Worm (Caenorhabditis elegans): ENCODE measurements around the gene T02D1.8.

The T02D1.8 gene

DNA sequence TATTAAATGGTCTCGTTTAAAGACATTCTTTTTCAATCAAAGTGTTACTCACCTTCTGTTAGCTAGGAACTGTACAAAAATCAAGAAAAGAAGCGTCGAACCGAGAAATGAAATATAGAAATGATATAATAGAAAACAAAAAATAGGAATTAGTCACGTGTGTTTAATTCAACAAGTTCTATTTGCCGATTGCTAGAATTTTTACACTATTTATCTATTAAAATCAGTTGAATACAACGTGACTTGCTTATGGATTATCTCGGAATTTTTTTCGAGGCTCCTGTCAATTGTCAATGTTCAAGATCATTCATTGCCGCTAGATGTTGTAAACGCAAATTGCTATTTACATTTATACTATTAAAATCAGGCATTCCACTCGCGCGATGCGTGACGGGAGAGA, 20.0 kb downstream of the T02D1.8 start, which contains the start of gene zipt-17:
Gene zipt-17, minus strand, starts transcription at position 101 of the 400 bp plus-strand sequence.
- TF ChIP-seq unc-130 (tag; optimal IDR thresholded peaks at IDR 0.05) = no peak
- TF ChIP-seq hpl-2 (GFP tag; optimal IDR thresholded peaks at IDR 0.05) = no peak
- no peak for TF ChIP-seq ets-5 (GFP tag; IDR thresholded peaks at IDR 0.05)
- no peak for TF ChIP-seq aha-1 (tag; optimal IDR thresholded peaks at IDR 0.05)
- TF ChIP-seq nhr-47 (tag; optimal IDR thresholded peaks at IDR 0.05) = no peak
- no peak for TF ChIP-seq ceh-63 (GFP tag; optimal IDR thresholded peaks at IDR 0.05)
- no peak for TF ChIP-seq mab-9 (GFP tag; IDR thresholded peaks at IDR 0.05)
- no peak for TF ChIP-seq nhr-11 (tag; optimal IDR thresholded peaks at IDR 0.05)
- TF ChIP-seq efl-3 (GFP tag; optimal IDR thresholded peaks at IDR 0.05) = no peak

ce11 chrIV:17361143-17361542, 26.1 kb downstream of the T02D1.8 start, which contains the start of gene clec-202:
Gene clec-202, plus strand, starts transcription at chrIV:17361443.
- TF ChIP-seq nhr-237 (tag; optimal IDR thresholded peaks at IDR 0.05) (no peak), ceh-8 (GFP tag; optimal IDR thresholded peaks at IDR 0.05) (no peak), elt-3 (tag; optimal IDR thresholded peaks at IDR 0.05) (no peak)

DNA sequence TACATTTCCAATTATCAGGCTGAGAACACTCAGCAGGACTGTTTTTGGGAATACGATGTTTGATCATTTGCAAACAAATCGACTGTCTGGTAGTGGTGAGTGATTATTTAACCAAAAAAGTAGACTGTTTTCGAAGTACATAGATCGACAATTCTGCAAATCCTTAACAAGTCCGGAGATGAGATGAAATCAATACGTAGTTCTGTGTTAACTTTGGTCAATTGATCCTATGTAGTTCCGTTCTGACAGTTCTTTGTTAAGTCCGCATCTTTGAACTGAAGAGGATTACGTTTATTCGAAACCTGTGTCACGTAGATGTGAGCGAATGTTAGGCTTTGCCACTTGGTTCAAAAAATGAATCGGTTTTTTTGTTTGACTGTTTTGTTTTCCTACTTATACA, 35.7 kb downstream of the T02D1.8 start, which contains the start of gene clec-199:
Gene clec-199, plus strand, starts transcription at position 301 of the 400 bp plus-strand sequence.
- no peak for TF ChIP-seq hlh-4 (tag; optimal IDR thresholded peaks at IDR 0.05)
- TF ChIP-seq hpl-2 (GFP tag; optimal IDR thresholded peaks at IDR 0.05) = no peak
- no peak for TF ChIP-seq ceh-82 (tag; optimal IDR thresholded peaks at IDR 0.05)
- no peak for TF ChIP-seq mef-2 (tag; optimal IDR thresholded peaks at IDR 0.05)
- TF ChIP-seq snu-23 (GFP tag; optimal IDR thresholded peaks at IDR 0.05) = no peak
- no peak for TF ChIP-seq aha-1 (tag; optimal IDR thresholded peaks at IDR 0.05)
- no peak for TF ChIP-seq efl-1 (optimal IDR thresholded peaks at IDR 0.05)
- no peak for TF ChIP-seq efl-1 (GFP tag; optimal IDR thresholded peaks at IDR 0.05 in 1 of 2)
- TF ChIP-seq dpl-1 (GFP tag; optimal IDR thresholded peaks at IDR 0.05) = no peak
- TF ChIP-seq jun-1 (tag; optimal IDR thresholded peaks at IDR 0.05) = no peak
- TF ChIP-seq efl-3 (GFP tag; optimal IDR thresholded peaks at IDR 0.05) = no peak
- TF ChIP-seq lsy-2 (tag; optimal IDR thresholded peaks at IDR 0.05) = no peak
- no peak for TF ChIP-seq ceh-90 (tag; optimal IDR thresholded peaks at IDR 0.05)
- TF ChIP-seq lir-3 (tag; optimal IDR thresholded peaks at IDR 0.05; ENCODE audit: poor library complexity) = no peak
- TF ChIP-seq nhr-71 (tag; optimal IDR thresholded peaks at IDR 0.05) = no peak
- no peak for TF ChIP-seq alr-1 (tag; optimal IDR thresholded peaks at IDR 0.05; ENCODE audit: borderline replicate concordance)
- no peak for TF ChIP-seq nhr-19 (GFP tag; conservative IDR thresholded peaks at IDR 0.05)
- TF ChIP-seq pag-3 (tag; optimal IDR thresholded peaks at IDR 0.05; ENCODE audit: borderline replicate concordance, insufficient read depth) = no peak

DNA sequence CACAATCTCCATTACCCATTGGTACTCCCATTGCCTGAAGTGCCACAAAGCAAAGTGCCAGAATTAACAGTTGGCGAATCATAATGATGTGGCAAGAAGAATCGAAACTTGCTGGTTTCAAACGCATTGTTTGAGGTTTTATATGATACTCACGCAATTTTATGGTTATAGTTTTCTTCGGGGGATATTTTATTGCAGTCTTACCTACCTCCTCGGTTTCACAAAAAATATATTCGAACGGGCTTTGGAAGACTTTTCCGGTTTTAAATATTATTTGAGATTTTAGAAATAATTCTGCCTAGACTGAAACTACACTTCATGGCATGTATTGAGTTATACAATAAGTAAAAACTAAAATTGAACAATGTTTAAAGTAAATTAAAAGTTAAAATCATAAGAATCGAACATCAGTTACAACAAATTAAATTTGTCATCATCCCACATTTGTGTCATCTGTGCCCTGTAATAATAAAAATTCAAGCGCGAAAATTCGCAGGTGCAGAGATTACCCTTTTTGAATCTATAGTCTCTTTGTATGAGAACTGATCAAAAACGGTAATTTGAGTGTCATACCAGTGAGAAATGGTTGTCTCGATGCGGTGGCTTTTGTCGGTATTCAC, 40.6 kb downstream of the T02D1.8 start, which contains the start of the genes clec-197 and clec-198:
Gene clec-197, minus strand, starts transcription at position 101 of the 620 bp plus-strand sequence.
Gene clec-198, plus strand, starts transcription at position 570 of the 620 bp plus-strand sequence.
- no peak for TF ChIP-seq aha-1 (tag; optimal IDR thresholded peaks at IDR 0.05)
- TF ChIP-seq lin-14 (GFP tag; optimal IDR thresholded peaks at IDR 0.05) = no peak
- no peak for TF ChIP-seq rnt-1 (tag; optimal IDR thresholded peaks at IDR 0.05)
- TF ChIP-seq nhr-71 (tag; optimal IDR thresholded peaks at IDR 0.05) = no peak
- no peak for TF ChIP-seq jun-1 (tag; optimal IDR thresholded peaks at IDR 0.05)
- no peak for TF ChIP-seq fos-1 (tag; optimal IDR thresholded peaks at IDR 0.05)
- no peak for TF ChIP-seq xbp-1 (tag; optimal IDR thresholded peaks at IDR 0.05)
- TF ChIP-seq snpc-4 (tag; optimal IDR thresholded peaks at IDR 0.05) = no peak
- TF ChIP-seq Y116A8C.19 (tag; optimal IDR thresholded peaks at IDR 0.05; ENCODE audit: borderline replicate concordance) = no peak
- no peak for TF ChIP-seq nhr-90 (tag; optimal IDR thresholded peaks at IDR 0.05; ENCODE audit: poor library complexity)
- no peak for TF ChIP-seq lin-15B (tag; optimal IDR thresholded peaks at IDR 0.05)
- TF ChIP-seq sox-4 (tag; optimal IDR thresholded peaks at IDR 0.05) = no peak
- TF ChIP-seq mep-1 (tag; optimal IDR thresholded peaks at IDR 0.05) = no peak
- TF ChIP-seq nhr-28 (tag; optimal IDR thresholded peaks at IDR 0.05) = no peak
- TF ChIP-seq aly-2 (tag; optimal IDR thresholded peaks at IDR 0.05) = no peak
